Worm (Caenorhabditis elegans) whole organism, L4 larva: ENCODE data around the gene C13A2.3.

Experiments
- F26F4.8 ChIP-seq: fragments of 200-800 bp; sonication (Bioruptor generic); conservative IDR thresholded peaks from 2 replicates; pipeline ENCODE4 v1.3.6; 2022; ENCODE audit warnings: missing genetic modification characterization, missing compliant biosample characterization
- F49E8.2 ChIP-seq: sonication (generic microtip); optimal IDR thresholded peaks from 2 replicates; lab custom pipeline; 2016; ENCODE audit warnings: missing compliant biosample characterization, mild to moderate bottlenecking, missing genetic modification characterization, borderline replicate concordance
- R02D3.7 ChIP-seq: fragments of 150-350 bp; sonication (generic microtip); optimal IDR thresholded peaks from 3 replicates; lab custom pipeline; 2014; ENCODE audit warnings: missing biosample characterization, missing genetic modification characterization
- Y48G9A.11 ChIP-seq: fragments of 200-800 bp; sonication (Bioruptor generic); IDR thresholded peaks from 2 replicates; pipeline ENCODE4 v1.3.6; 2022; ENCODE audit warnings: missing genetic modification reagents, missing genetic modification characterization, missing compliant biosample characterization
- Y75B8A.6 ChIP-seq: fragments of 200-800 bp; sonication (Bioruptor generic); IDR thresholded peaks from 2 replicates; pipeline ENCODE4 v1.3.6; 2022; ENCODE audit warnings: missing genetic modification reagents, missing genetic modification characterization, missing compliant biosample characterization
- ZK337.2 ChIP-seq: fragments of 200-800 bp; sonication (Bioruptor generic); IDR thresholded peaks from 2 replicates; pipeline ENCODE4 v1.3.6; 2022; ENCODE audit warnings: missing genetic modification reagents, missing genetic modification characterization, missing compliant biosample characterization
- ZK546.5 ChIP-seq, 2 experiments: sonication (generic microtip); optimal IDR thresholded peaks; 2 replicates each; lab custom pipeline; 2017; ENCODE audit warnings: missing biosample characterization in 2 of 2, missing genetic modification characterization in 2 of 2
- aly-2 ChIP-seq: sonication (generic microtip); optimal IDR thresholded peaks from 2 replicates; lab custom pipeline; 2018; ENCODE audit warnings: missing biosample characterization, missing genetic modification characterization
- attf-4 ChIP-seq: sonication (generic microtip); optimal IDR thresholded peaks from 3 replicates; lab custom pipeline; 2017; ENCODE audit warnings: missing biosample characterization, missing genetic modification characterization
- ceh-28 ChIP-seq: fragments of 150-350 bp; optimal IDR thresholded peaks from 2 replicates; lab custom pipeline; 2014; ENCODE audit warnings: missing biosample characterization, missing genetic modification reagents, missing genetic modification characterization
- dmd-6 ChIP-seq: fragments of 200-800 bp; sonication (Bioruptor generic); IDR thresholded peaks from 2 replicates; pipeline ENCODE4 v1.3.6; 2022; ENCODE audit warnings: missing genetic modification reagents, missing genetic modification characterization, missing compliant biosample characterization
- duxl-1 ChIP-seq: sonication (generic microtip); optimal IDR thresholded peaks from 2 replicates; lab custom pipeline; 2016; ENCODE audit warnings: mild to moderate bottlenecking, missing genetic modification characterization, moderate library complexity, missing compliant biosample characterization; ENCODE audit not compliant: poor library complexity
- dve-1 ChIP-seq: sonication (generic microtip); optimal IDR thresholded peaks from 2 replicates; lab custom pipeline; 2017; ENCODE audit warnings: antibody characterized with exemption, mild to moderate bottlenecking, missing genetic modification characterization, missing compliant biosample characterization; ENCODE audit not compliant: insufficient read depth
- egl-27 ChIP-seq: sonication (generic microtip); optimal IDR thresholded peaks from 3 replicates; lab custom pipeline; 2017; ENCODE audit warnings: missing biosample characterization, missing genetic modification reagents, missing genetic modification characterization
- egl-43 ChIP-seq: fragments of 200-800 bp; sonication (Bioruptor generic); IDR thresholded peaks from 2 replicates; pipeline ENCODE4 v1.3.6; 2022; ENCODE audit warnings: missing genetic modification reagents, missing genetic modification characterization, missing compliant biosample characterization
- hmg-1.1 ChIP-seq: fragments of 200-800 bp; sonication (Bioruptor generic); IDR thresholded peaks from 2 replicates; pipeline ENCODE4 v1.3.6; 2022; ENCODE audit warnings: missing genetic modification reagents, missing genetic modification characterization, missing compliant biosample characterization
- lim-7 ChIP-seq: fragments of 200-800 bp; sonication (Bioruptor generic); IDR thresholded peaks from 2 replicates; pipeline ENCODE4 v1.3.6; 2022; ENCODE audit warnings: missing genetic modification characterization, missing compliant biosample characterization
- lin-29 ChIP-seq: fragments of 200-800 bp; sonication (Bioruptor generic); IDR thresholded peaks from 2 replicates; pipeline ENCODE4 v1.3.6; 2022; ENCODE audit warnings: missing genetic modification reagents, missing genetic modification characterization, missing compliant biosample characterization
- lin-39 ChIP-seq: fragments of 150-350 bp; optimal IDR thresholded peaks from 2 replicates; lab custom pipeline; 2014; ENCODE audit warnings: missing biosample characterization, missing genetic modification reagents, missing genetic modification characterization
- mdt-29 ChIP-seq: fragments of 200-800 bp; sonication (Bioruptor generic); IDR thresholded peaks from 2 replicates; pipeline ENCODE4 v1.3.6; 2022; ENCODE audit warnings: missing genetic modification reagents, missing genetic modification characterization, missing compliant biosample characterization
- mep-1 ChIP-seq: fragments of 150-350 bp; sonication (generic microtip); optimal IDR thresholded peaks from 3 replicates; lab custom pipeline; 2014; ENCODE audit warnings: missing biosample characterization, missing genetic modification characterization
- mxl-2 ChIP-seq: fragments of 200-800 bp; sonication (Bioruptor generic); conservative IDR thresholded peaks from 2 replicates; pipeline ENCODE4 v1.3.6; 2022; ENCODE audit warnings: missing genetic modification reagents, missing genetic modification characterization, missing compliant biosample characterization
- mxl-3 ChIP-seq: fragments of 200-800 bp; sonication (Bioruptor generic); optimal IDR thresholded peaks from 2 replicates; lab custom pipeline; 2018; ENCODE audit warnings: mild to moderate bottlenecking, missing genetic modification characterization, missing compliant biosample characterization
- nhr-11 ChIP-seq: fragments of 150-350 bp; optimal IDR thresholded peaks from 2 replicates; lab custom pipeline; 2014; ENCODE audit warnings: missing biosample characterization, missing genetic modification characterization
- nhr-237 ChIP-seq: sonication (generic microtip); optimal IDR thresholded peaks from 2 replicates; lab custom pipeline; 2017; ENCODE audit warnings: missing biosample characterization, missing genetic modification characterization
- nhr-25 ChIP-seq: sonication (generic microtip); optimal IDR thresholded peaks from 2 replicates; lab custom pipeline; 2017; ENCODE audit warnings: missing genetic modification characterization, mild to moderate bottlenecking, missing compliant biosample characterization, antibody characterized with exemption, moderate library complexity, borderline replicate concordance; ENCODE audit not compliant: insufficient read depth
- nhr-42 ChIP-seq: fragments of 200-800 bp; sonication (Bioruptor generic); IDR thresholded peaks from 2 replicates; pipeline ENCODE4 v1.3.6; 2022; ENCODE audit warnings: missing genetic modification characterization, missing compliant biosample characterization
- nhr-77 ChIP-seq: fragments of 150-350 bp; optimal IDR thresholded peaks from 2 replicates; lab custom pipeline; 2014; ENCODE audit warnings: missing biosample characterization, missing genetic modification characterization
- set-16 ChIP-seq: fragments of 200-800 bp; sonication (Bioruptor generic); IDR thresholded peaks from 2 replicates; pipeline ENCODE4 v1.3.6; 2022; ENCODE audit warnings: missing genetic modification reagents, missing genetic modification characterization, missing compliant biosample characterization
- skn-1 ChIP-seq: fragments of 150-350 bp; optimal IDR thresholded peaks from 2 replicates; lab custom pipeline; 2014; ENCODE audit warnings: missing biosample characterization, missing genetic modification characterization
- spr-1 ChIP-seq: sonication (generic microtip); optimal IDR thresholded peaks from 2 replicates; lab custom pipeline; 2016; ENCODE audit warnings: mild to moderate bottlenecking, missing genetic modification characterization, missing compliant biosample characterization
- tag-97 ChIP-seq: fragments of 200-800 bp; sonication (Bioruptor generic); IDR thresholded peaks from 2 replicates; pipeline ENCODE4 v1.3.6; 2022; ENCODE audit warnings: missing genetic modification characterization, missing compliant biosample characterization
- unc-62 ChIP-seq, 3 experiments: fragments of 150-350 bp in 1 of 3; sonication (generic microtip); optimal IDR thresholded peaks in 2 of 3; peaks in 1 of 3; 1 replicate in 1 of 3; 2 replicates in 2 of 3; lab custom pipeline; 2014 to 2017; ENCODE audit warnings: missing biosample characterization in 3 of 3, missing genetic modification characterization in 3 of 3, missing genetic modification reagents in 3 of 3, missing genotype in 1 of 3
- zfp-2 ChIP-seq: sonication (generic microtip); optimal IDR thresholded peaks from 2 replicates; lab custom pipeline; 2016; ENCODE audit warnings: mild to moderate bottlenecking, missing genetic modification characterization, missing compliant biosample characterization
- zip-11 ChIP-seq: fragments of 200-800 bp; sonication (Bioruptor generic); IDR thresholded peaks from 2 replicates; pipeline ENCODE4 v1.3.6; 2022; ENCODE audit warnings: missing genetic modification characterization, missing compliant biosample characterization
- ztf-11 ChIP-seq: fragments of 150-350 bp; optimal IDR thresholded peaks from 2 replicates; lab custom pipeline; 2014; ENCODE audit warnings: missing biosample characterization, missing genetic modification characterization
- ztf-7 ChIP-seq: fragments of 150-350 bp; optimal IDR thresholded peaks from 2 replicates; lab custom pipeline; 2014; ENCODE audit warnings: missing biosample characterization, missing genetic modification characterization

Gene C13A2.3

DNA sequence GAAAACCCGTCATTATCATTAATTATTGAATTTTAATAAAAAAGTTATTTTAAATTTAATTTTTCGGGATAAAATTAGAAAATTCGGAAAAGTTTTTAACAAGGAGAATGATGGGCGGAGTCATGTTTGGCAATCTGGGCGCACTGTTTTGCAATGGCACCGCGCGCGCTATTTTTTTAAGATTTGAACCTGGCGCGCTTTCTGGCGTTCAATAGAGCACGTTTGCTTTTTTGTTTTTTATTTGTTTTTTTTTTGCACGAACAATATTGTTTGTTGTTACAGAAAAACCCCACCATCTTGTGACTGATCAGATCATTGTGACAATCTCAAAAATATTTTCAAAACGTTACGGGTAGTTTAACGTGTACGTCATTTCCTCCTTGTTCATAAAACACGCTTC, 45.0 kb upstream of the C13A2.3 start, which contains the start of gene hyls-1 (continued):
- TF ChIP-seq aly-2 (no peak), spr-1 (tag; lab: Kevin White, UChicago) (peak; percentile 58), egl-27 (peak; percentile 32), lin-29 (GFP tag; lab: Robert Waterston, UW) (peak; percentile 67; the same call in 1 of the 2 replicates), lin-39 (tag; lab: Kevin White, UChicago) (no peak), ztf-7 (no peak), duxl-1 (tag; lab: Kevin White, UChicago) (peak; percentile 66), tag-97 (no peak), ztf-11 (tag; lab: Kevin White, UChicago) (no peak), nhr-77 (peak; percentile 71), dmd-6 (GFP tag; lab: Robert Waterston, UW) (peak; percentile 75), zfp-2 (tag; lab: Kevin White, UChicago) (peak; percentile 27), ceh-28 (no peak), F26F4.8 (GFP tag; lab: Robert Waterston, UW) (no peak), Y48G9A.11 (GFP tag; lab: Robert Waterston, UW) (no peak), skn-1 (tag; lab: Kevin White, UChicago) (no peak), mxl-2 (GFP tag; lab: Robert Waterston, UW) (no peak), F49E8.2 (tag; lab: Kevin White, UChicago) (peak; percentile 44), R02D3.7 (tag; lab: Kevin White, UChicago) (no peak), egl-43 (no peak)

DNA sequence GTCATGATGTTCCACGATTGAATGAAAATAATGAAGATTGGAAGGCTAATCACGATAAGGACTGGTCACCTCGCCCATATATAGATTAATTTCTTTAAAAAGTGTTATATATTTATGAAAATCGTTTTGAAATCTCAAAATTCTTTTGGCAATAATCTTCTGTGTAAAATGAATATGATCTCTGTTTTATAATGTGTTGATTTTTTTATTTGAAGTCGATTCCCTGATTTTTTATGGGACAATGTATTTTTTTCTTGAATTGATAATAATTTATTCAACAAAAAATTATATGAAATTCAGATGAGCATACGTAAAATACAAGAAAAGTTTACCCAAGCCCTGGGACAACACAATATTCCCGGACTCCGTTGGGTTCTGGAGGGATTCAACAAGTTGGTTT, 42.7 kb upstream of the C13A2.3 start, which contains the start of gene C05C8.1:
Gene C05C8.1, plus strand, starts transcription at position 301 of the 400 bp plus-strand sequence.
- TF ChIP-seq hmg-1.1 (no peak), ztf-11 (tag; lab: Kevin White, UChicago) (no peak), nhr-42 (no peak), ZK337.2 (GFP tag; lab: Robert Waterston, UW) (no peak), dmd-6 (GFP tag; lab: Robert Waterston, UW) (no peak), lim-7 (GFP tag; lab: Robert Waterston, UW) (no peak), mxl-2 (GFP tag; lab: Robert Waterston, UW) (no peak), zip-11 (no peak), Y75B8A.6 (GFP tag; lab: Robert Waterston, UW) (no peak), nhr-11 (no peak), set-16 (no peak), lin-29 (GFP tag; lab: Robert Waterston, UW) (no peak), nhr-237 (tag; lab: Kevin White, UChicago) (no peak)

DNA sequence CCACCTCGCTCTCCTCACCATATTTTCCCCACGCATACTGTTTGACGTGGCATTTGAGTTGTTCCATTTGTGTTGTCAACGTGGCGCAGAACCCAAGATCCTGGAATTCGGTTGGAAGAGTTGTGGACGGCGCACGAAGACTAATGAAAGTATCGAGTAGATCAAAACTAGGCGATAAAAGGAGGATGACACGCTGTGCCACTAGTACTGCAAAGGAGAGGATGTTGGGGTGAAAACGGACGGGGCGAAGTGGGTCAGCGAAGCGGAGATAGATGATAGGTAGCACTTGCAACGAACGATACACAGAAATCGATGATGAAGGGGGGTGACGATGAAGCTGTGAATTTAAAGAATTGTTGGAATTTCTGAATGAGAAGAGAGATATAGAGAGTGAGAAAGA, 35.2 kb upstream of the C13A2.3 start, which contains the start of gene C05C8.7:
Gene C05C8.7, minus strand, starts transcription at position 100 of the 400 bp plus-strand sequence.
- TF ChIP-seq mep-1 (tag; lab: Kevin White, UChicago) (no peak), mxl-3 (GFP tag; lab: Kevin White, UChicago) (peak; percentile 21), attf-4 (tag; lab: Kevin White, UChicago) (no peak), ZK546.5 (tag; optimal IDR thresholded peaks at IDR 0.05; lab: Kevin White, UChicago) (no peak), skn-1 (tag; lab: Kevin White, UChicago) (no peak), unc-62 (GFP tag; optimal IDR thresholded peaks at IDR 0.05 in 1 of 2; lab: Kevin White, UChicago) (peak in 1 of 2 experiments; percentile 28), unc-62 (tag; optimal IDR thresholded peaks at IDR 0.05; lab: Kevin White, UChicago) (no peak), dve-1 (tag; lab: Kevin White, UChicago) (no peak), nhr-25 (tag; lab: Kevin White, UChicago) (no peak), mdt-29 (GFP tag; lab: Robert Waterston, UW) (no peak)
- TF ChIP-seq, all 104 proteins: peak for 2
